Fruit fly (Drosophila melanogaster) whole organism, embryonic: Measurements from ENCODE around the gene CG13949.

Source experiments
- Adf1 ChIP-seq: fragments of 200-800 bp; sonication (Bioruptor generic); IDR thresholded peaks from 2 replicates; pipeline ENCODE4 v1.3.6; 2022; ENCODE audit warnings: missing biosample characterization, missing genetic modification characterization
- Aef1 ChIP-seq: fragments of 200-800 bp; sonication (Bioruptor generic); IDR thresholded peaks from 3 replicates; pipeline ENCODE4 v1.3.6; 2022; ENCODE audit warnings: missing biosample characterization, missing genetic modification characterization
- Atf-2 ChIP-seq: fragments of 200-800 bp; sonication (Bioruptor generic); optimal IDR thresholded peaks from 2 replicates; lab custom pipeline; 2016; ENCODE audit warnings: missing biosample characterization, missing genetic modification characterization
- Awh ChIP-seq: fragments of 200-800 bp; sonication (Bioruptor generic); IDR thresholded peaks from 2 replicates; pipeline ENCODE4, ENCODE4 v1.3.6; 2022; ENCODE audit warnings: missing biosample characterization, missing genetic modification characterization
- B-H1 ChIP-seq: fragments of 200-800 bp; sonication (Bioruptor generic); IDR thresholded peaks from 3 replicates; pipeline ENCODE4 v1.3.6; 2022; ENCODE audit warnings: missing biosample characterization, missing genetic modification characterization
- CG10209 ChIP-seq: fragments of 200-800 bp; sonication (Bioruptor generic); optimal IDR thresholded peaks from 3 replicates; lab custom pipeline; 2017; ENCODE audit warnings: missing biosample characterization, mild to moderate bottlenecking, missing genetic modification characterization, missing genetic modification reagents
- CG10267 ChIP-seq: fragments of 200-800 bp; sonication (Bioruptor generic); optimal IDR thresholded peaks from 2 replicates; lab custom pipeline; 2018; ENCODE audit warnings: missing biosample characterization, mild to moderate bottlenecking, missing genetic modification characterization, moderate library complexity
- CG10366 ChIP-seq: fragments of 200-800 bp; sonication (Bioruptor generic); IDR thresholded peaks from 2 replicates; pipeline ENCODE4 v1.3.6; 2022; ENCODE audit warnings: missing biosample characterization, missing genetic modification characterization
- CG10431 ChIP-seq: fragments of 200-800 bp; sonication (Bioruptor generic); optimal IDR thresholded peaks from 3 replicates; lab custom pipeline; 2018; ENCODE audit warnings: missing biosample characterization, mild to moderate bottlenecking, missing genetic modification characterization
- CG10565 ChIP-seq: fragments of 200-800 bp; sonication (Bioruptor generic); optimal IDR thresholded peaks from 3 replicates; lab custom pipeline; 2016; ENCODE audit warnings: missing biosample characterization, mild to moderate bottlenecking, missing genetic modification characterization
- CG12744 ChIP-seq: fragments of 200-800 bp; sonication (Bioruptor generic); optimal IDR thresholded peaks from 2 replicates; lab custom pipeline; 2016; ENCODE audit warnings: missing biosample characterization, missing genetic modification characterization
- CG13624 ChIP-seq: fragments of 200-800 bp; sonication (Bioruptor generic); optimal IDR thresholded peaks from 2 replicates; lab custom pipeline; 2016; ENCODE audit warnings: missing biosample characterization, missing genetic modification characterization
- CG14710 ChIP-seq: fragments of 200-800 bp; sonication (Bioruptor generic); optimal IDR thresholded peaks from 3 replicates; lab custom pipeline; 2019; ENCODE audit warnings: missing biosample characterization, mild to moderate bottlenecking, missing genetic modification characterization, moderate library complexity
- CG15696 ChIP-seq: fragments of 200-800 bp; sonication (Bioruptor generic); optimal IDR thresholded peaks from 2 replicates; lab custom pipeline; 2019; ENCODE audit warnings: missing biosample characterization, mild to moderate bottlenecking, missing genetic modification characterization, moderate library complexity
- CG17829 ChIP-seq: fragments of 200-800 bp; optimal IDR thresholded peaks from 2 replicates; lab custom pipeline; 2019; ENCODE audit warnings: missing biosample characterization, mild to moderate bottlenecking, missing genetic modification characterization, moderate library complexity
- CG30403 ChIP-seq: fragments of 200-800 bp; sonication (Bioruptor generic); optimal IDR thresholded peaks from 3 replicates; lab custom pipeline; 2016; ENCODE audit warnings: missing biosample characterization, missing genetic modification characterization
- CG34422 ChIP-seq: fragments of 200-800 bp; sonication (Bioruptor generic); IDR thresholded peaks from 3 replicates; pipeline ENCODE4 v1.3.6; 2022; ENCODE audit warnings: missing biosample characterization, missing genetic modification characterization
- CG3838 ChIP-seq: fragments of 200-800 bp; sonication (Bioruptor generic); optimal IDR thresholded peaks from 3 replicates; lab custom pipeline; 2016; ENCODE audit warnings: missing biosample characterization, missing genetic modification characterization
- CG4617 ChIP-seq: fragments of 200-800 bp; sonication (Bioruptor generic); optimal IDR thresholded peaks from 3 replicates; lab custom pipeline; 2016; ENCODE audit warnings: missing biosample characterization, missing genetic modification characterization, borderline replicate concordance
- Chrac-16 ChIP-seq: fragments of 200-800 bp; sonication (Bioruptor generic); optimal IDR thresholded peaks from 3 replicates; lab custom pipeline; 2016; ENCODE audit warnings: missing biosample characterization, missing genetic modification characterization
- Dbx ChIP-seq: fragments of 200-800 bp; sonication (Bioruptor generic); IDR thresholded peaks from 3 replicates; pipeline ENCODE4 v1.3.6; 2022; ENCODE audit warnings: missing biosample characterization, missing genetic modification characterization
- Doc2 ChIP-seq: fragments of 200-800 bp; sonication (Bioruptor generic); IDR thresholded peaks from 2 replicates; pipeline ENCODE4 v1.3.6; 2022; ENCODE audit warnings: missing biosample characterization, missing genetic modification characterization
- Fer3 ChIP-seq: fragments of 200-800 bp; sonication (Bioruptor generic); optimal IDR thresholded peaks from 2 replicates; lab custom pipeline; 2018; ENCODE audit warnings: missing biosample characterization, mild to moderate bottlenecking, missing genetic modification characterization, moderate library complexity
- HLHmδ ChIP-seq: fragments of 200-800 bp; sonication (Bioruptor generic); optimal IDR thresholded peaks from 2 replicates; lab custom pipeline; 2018; ENCODE audit warnings: missing biosample characterization, mild to moderate bottlenecking, missing genetic modification characterization, moderate library complexity
- HmgD ChIP-seq: fragments of 200-800 bp; sonication (Bioruptor generic); optimal IDR thresholded peaks from 3 replicates; lab custom pipeline; 2016; ENCODE audit warnings: missing biosample characterization, missing genetic modification characterization
- Hr3 ChIP-seq: fragments of 200-800 bp; sonication (Bioruptor generic); optimal IDR thresholded peaks from 3 replicates; lab custom pipeline; 2016; ENCODE audit warnings: missing biosample characterization, missing genetic modification characterization
- Hr78 ChIP-seq, 2 experiments: fragments of 200-800 bp in 1 of 2; fragments of >200 bp in 1 of 2; sonication (Bioruptor generic) in 1 of 2; optimal IDR thresholded peaks; 2 replicates each; lab custom pipeline; 2017 to 2019; ENCODE audit warnings: missing biosample characterization in 2 of 2, missing genetic modification characterization in 2 of 2, mild to moderate bottlenecking in 1 of 2, moderate library complexity in 1 of 2
- Jarid2 ChIP-seq: fragments of 200-800 bp; sonication (Bioruptor generic); optimal IDR thresholded peaks from 3 replicates; lab custom pipeline; 2017; ENCODE audit warnings: mild to moderate bottlenecking, missing biosample characterization, missing genetic modification reagents, missing genetic modification characterization
- Lim3 ChIP-seq: fragments of 200-800 bp; sonication (Bioruptor generic); IDR thresholded peaks from 2 replicates; pipeline ENCODE4 v1.3.6; 2022; ENCODE audit warnings: missing biosample characterization, missing genetic modification characterization
- NC2α ChIP-seq: fragments of 200-800 bp; sonication (Bioruptor generic); optimal IDR thresholded peaks from 2 replicates; lab custom pipeline; 2016; ENCODE audit warnings: missing biosample characterization, missing genetic modification characterization
- NFAT ChIP-seq: fragments of 200-800 bp; sonication (Bioruptor generic); IDR thresholded peaks from 2 replicates; pipeline ENCODE4 v1.3.6; 2022; ENCODE audit warnings: missing biosample characterization, missing genetic modification characterization
- Sry-δ ChIP-seq: fragments of 200-800 bp; sonication (Bioruptor generic); optimal IDR thresholded peaks from 2 replicates; lab custom pipeline; 2016; ENCODE audit warnings: missing biosample characterization, missing genetic modification characterization
- ash1 ChIP-seq: fragments of 200-800 bp; sonication (Bioruptor generic); optimal IDR thresholded peaks from 2 replicates; lab custom pipeline; 2018; ENCODE audit warnings: missing biosample characterization, mild to moderate bottlenecking, missing genetic modification characterization
- ato ChIP-seq: fragments of 200-800 bp; sonication (Bioruptor generic); IDR thresholded peaks from 2 replicates; pipeline ENCODE4 v1.3.6; 2022; ENCODE audit warnings: missing biosample characterization, missing genetic modification characterization; ENCODE audit not compliant: partially characterized antibody
- bab2 ChIP-seq: fragments of 200-800 bp; sonication (Bioruptor generic); optimal IDR thresholded peaks from 2 replicates; lab custom pipeline; 2016; ENCODE audit warnings: missing biosample characterization, missing genetic modification characterization
- cad ChIP-seq: fragments of >200 bp; optimal IDR thresholded peaks from 2 replicates; lab custom pipeline; 2017; ENCODE audit warnings: missing biosample characterization, missing genetic modification characterization
- croc ChIP-seq: fragments of 200-800 bp; sonication (Bioruptor generic); conservative IDR thresholded peaks from 3 replicates; pipeline ENCODE4 v1.3.6; 2022; ENCODE audit warnings: missing biosample characterization, missing genetic modification characterization
- dati ChIP-seq: fragments of 200-800 bp; sonication (Bioruptor generic); IDR thresholded peaks from 2 replicates; pipeline ENCODE4 v1.3.6; 2022; ENCODE audit warnings: missing biosample characterization, missing genetic modification characterization
- disco-r ChIP-seq: fragments of 200-800 bp; sonication (Bioruptor generic); optimal IDR thresholded peaks from 2 replicates; lab custom pipeline; 2016; ENCODE audit warnings: missing biosample characterization, missing genetic modification characterization
- en ChIP-seq: fragments of 200-800 bp; sonication (Bioruptor generic); optimal IDR thresholded peaks from 2 replicates; lab custom pipeline; 2016; ENCODE audit warnings: missing biosample characterization, missing genetic modification characterization
- ewg ChIP-seq: fragments of 200-800 bp; sonication (Bioruptor generic); optimal IDR thresholded peaks from 3 replicates; lab custom pipeline; 2017; ENCODE audit warnings: mild to moderate bottlenecking, missing biosample characterization, missing genetic modification reagents, missing genetic modification characterization
- fd3F ChIP-seq: fragments of 200-800 bp; sonication (Bioruptor generic); optimal IDR thresholded peaks from 2 replicates; lab custom pipeline; 2018; ENCODE audit warnings: missing biosample characterization, mild to moderate bottlenecking, missing genetic modification characterization, moderate library complexity
- gem ChIP-seq: fragments of 200-800 bp; sonication (Bioruptor generic); optimal IDR thresholded peaks from 2 replicates; lab custom pipeline; 2019; ENCODE audit warnings: missing biosample characterization, mild to moderate bottlenecking, missing genetic modification characterization, moderate library complexity
- gsb-n ChIP-seq: fragments of 200-800 bp; sonication (Bioruptor generic); optimal IDR thresholded peaks from 3 replicates; lab custom pipeline; 2018; ENCODE audit warnings: missing biosample characterization, mild to moderate bottlenecking, missing genetic modification characterization
- nmo ChIP-seq: fragments of 200-800 bp; sonication (Bioruptor generic); optimal IDR thresholded peaks from 2 replicates; lab custom pipeline; 2018; ENCODE audit warnings: missing biosample characterization, mild to moderate bottlenecking, missing genetic modification characterization, moderate library complexity
- pfk ChIP-seq: fragments of 200-800 bp; sonication (Bioruptor generic); optimal IDR thresholded peaks from 2 replicates; lab custom pipeline; 2018; ENCODE audit warnings: missing biosample characterization, mild to moderate bottlenecking, missing genetic modification characterization, moderate library complexity
- pum ChIP-seq: fragments of 200-800 bp; sonication (Bioruptor generic); optimal IDR thresholded peaks from 2 replicates; lab custom pipeline; 2016; ENCODE audit warnings: missing biosample characterization, missing genetic modification characterization
- repo ChIP-seq: fragments of 200-800 bp; sonication (Bioruptor generic); optimal IDR thresholded peaks from 2 replicates; lab custom pipeline; 2016; ENCODE audit warnings: missing biosample characterization, missing genetic modification characterization
- ro ChIP-seq: fragments of 200-800 bp; sonication (Bioruptor generic); IDR thresholded peaks from 2 replicates; pipeline ENCODE4 v1.3.6; 2022; ENCODE audit warnings: missing biosample characterization, missing genetic modification characterization
- sr ChIP-seq: fragments of 200-800 bp; sonication (Bioruptor generic); IDR thresholded peaks from 3 replicates; pipeline ENCODE4 v1.3.6; 2022; ENCODE audit warnings: missing biosample characterization, missing genetic modification characterization
- sug ChIP-seq: fragments of 200-800 bp; optimal IDR thresholded peaks from 2 replicates; lab custom pipeline; 2019; ENCODE audit warnings: missing biosample characterization, mild to moderate bottlenecking, missing genetic modification characterization, moderate library complexity
- vvl ChIP-seq: fragments of 200-800 bp; sonication (Bioruptor generic); IDR thresholded peaks from 2 replicates; pipeline ENCODE4 v1.3.6; 2022; ENCODE audit warnings: missing biosample characterization, missing genetic modification characterization

CG13949 gene

dm6 chr2L:892461-892860 is 37.3 kb downstream of the CG13949 start (continued):
- TF ChIP-seq ato (no peak), NC2α (GFP tag; lab: Kevin White, UChicago) (no peak), bab2 (GFP tag; lab: Kevin White, UChicago) (no peak), croc (GFP tag; lab: Robert Waterston, UW) (no peak), CG10431 (no peak), CG10267 (tag; lab: Kevin White, UChicago) (peak; percentile 15), ro (GFP tag; lab: Robert Waterston, UW) (no peak), Adf1 (no peak), sug (tag; lab: Kevin White, UChicago) (no peak), CG4617 (GFP tag; lab: Kevin White, UChicago) (no peak), Lim3 (no peak), Atf-2 (GFP tag; lab: Kevin White, UChicago) (no peak), NFAT (GFP tag; lab: Robert Waterston, UW) (0 out of 2 replicates have a peak, but pooled peaks have one; percentile 9), Hr78 (GFP tag; optimal IDR thresholded peaks at IDR 0.05; lab: Kevin White, UChicago) (no peak), CG14710 (tag; lab: Kevin White, UChicago) (peak; percentile 8), disco-r (GFP tag; lab: Kevin White, UChicago) (no peak), CG12744 (GFP tag; lab: Kevin White, UChicago) (no peak), gem (peak; percentile 57), Jarid2 (GFP tag; lab: Kevin White, UChicago) (no peak), Awh (GFP tag; lab: Robert Waterston, UW) (no peak), Doc2 (GFP tag; lab: Robert Waterston, UW) (no peak), Hr3 (no peak), cad (GFP tag; lab: Kevin White, UChicago) (no peak), repo (GFP tag; lab: Kevin White, UChicago) (no peak), CG10366 (GFP tag; lab: Robert Waterston, UW) (no peak; the same call in 1 of the 2 replicates), Sry-δ (GFP tag; lab: Kevin White, UChicago) (no peak), HmgD (GFP tag; lab: Kevin White, UChicago) (no peak), B-H1 (GFP tag; lab: Robert Waterston, UW) (peak; percentile 24; the same call in 1 of the 3 replicates), pfk (GFP tag; lab: Kevin White, UChicago) (no peak), CG3838 (GFP tag; lab: Kevin White, UChicago) (no peak), ewg (no peak), vvl (GFP tag; lab: Robert Waterston, UW) (peak; percentile 42), ash1 (GFP tag; lab: Kevin White, UChicago) (no peak), Chrac-16 (GFP tag; lab: Kevin White, UChicago) (no peak), CG17829 (tag; lab: Kevin White, UChicago) (peak; percentile 22), CG15696 (tag; lab: Kevin White, UChicago) (no peak), Aef1 (no peak), CG10565 (no peak), CG30403 (GFP tag; lab: Kevin White, UChicago) (no peak), gsb-n (tag; lab: Kevin White, UChicago) (no peak), CG13624 (GFP tag; lab: Kevin White, UChicago) (no peak), en (GFP tag; lab: Kevin White, UChicago) (no peak), sr (GFP tag; lab: Robert Waterston, UW) (no peak), Fer3 (tag; lab: Kevin White, UChicago) (peak; percentile 47), fd3F (GFP tag; lab: Kevin White, UChicago) (no peak), HLHmδ (GFP tag; lab: Kevin White, UChicago) (no peak), CG10209 (GFP tag; lab: Kevin White, UChicago) (peak; percentile 25), pum (GFP tag; lab: Kevin White, UChicago) (peak; percentile 15), dati (no peak), CG34422 (0 out of 3 replicates have a peak, but pooled peaks have one; percentile 17), Dbx (no peak), nmo (GFP tag; lab: Kevin White, UChicago) (peak; percentile 16)
